Worm (Caenorhabditis elegans): ENCODE measurements around the gene nhr-80.

Gene nhr-80

ce11 chrIII:31600-31999, 16.9 kb upstream of the nhr-80 start:
- TF ChIP-seq W03F9.2 (tag; optimal IDR thresholded peaks at IDR 0.05) (no peak), dao-5 (tag; optimal IDR thresholded peaks at IDR 0.05) (no peak), him-1 (tag; optimal IDR thresholded peaks at IDR 0.05) (no peak)

- TF ChIP-seq dao-5 (tag; optimal IDR thresholded peaks at IDR 0.05) (no peak), him-1 (tag; optimal IDR thresholded peaks at IDR 0.05) (peak; percentile 44)
Measured at ce11 chrIII:30399-30798, 15.7 kb upstream of the nhr-80 start.

ce11 chrIII:29626-30025, 15.0 kb upstream of the nhr-80 start:
- no peak for TF ChIP-seq him-1 (tag; optimal IDR thresholded peaks at IDR 0.05)
- TF ChIP-seq W03F9.2 (tag; optimal IDR thresholded peaks at IDR 0.05): no peak
- no peak for TF ChIP-seq dao-5 (tag; optimal IDR thresholded peaks at IDR 0.05)

- TF ChIP-seq W03F9.2 (tag; optimal IDR thresholded peaks at IDR 0.05) (no peak), him-1 (tag; optimal IDR thresholded peaks at IDR 0.05) (no peak), dao-5 (tag; optimal IDR thresholded peaks at IDR 0.05) (no peak)
Measured at ce11 chrIII:28841-29240, 14.2 kb upstream of the nhr-80 start.

ce11 chrIII:27341-27947, 12.8 kb upstream of the nhr-80 start:
- no peak for TF ChIP-seq him-1 (tag; optimal IDR thresholded peaks at IDR 0.05)
- TF ChIP-seq dao-5 (tag; optimal IDR thresholded peaks at IDR 0.05): no peak
- TF ChIP-seq W03F9.2 (tag; optimal IDR thresholded peaks at IDR 0.05): no peak

- TF ChIP-seq him-1 (tag; optimal IDR thresholded peaks at IDR 0.05) (peak; percentile 86), dao-5 (tag; optimal IDR thresholded peaks at IDR 0.05) (no peak), W03F9.2 (tag; optimal IDR thresholded peaks at IDR 0.05) (no peak)
Measured at ce11 chrIII:25582-25996, 10.9 kb upstream of the nhr-80 start.

ce11 chrIII:23862-24261, 9.2 kb upstream of the nhr-80 start, which contains the start of gene H10E21.5:
Gene H10E21.5 (minus strand): TSS chrIII:23962.
- no peak for TF ChIP-seq W03F9.2 (tag; optimal IDR thresholded peaks at IDR 0.05)

- no peak for TF ChIP-seq him-1 (tag; optimal IDR thresholded peaks at IDR 0.05)
- no peak for TF ChIP-seq dao-5 (tag; optimal IDR thresholded peaks at IDR 0.05)
- no peak for TF ChIP-seq W03F9.2 (tag; optimal IDR thresholded peaks at IDR 0.05)
Measured at ce11 chrIII:21276-21675, 6.6 kb upstream of the nhr-80 start.

ce11 chrIII:19509-19908, 4.8 kb upstream of the nhr-80 start, which contains the start of gene H10E21.4:
Gene H10E21.4 (minus strand): TSS chrIII:19675.
- no peak for TF ChIP-seq dao-5 (tag; optimal IDR thresholded peaks at IDR 0.05)
- TF ChIP-seq W03F9.2 (tag; optimal IDR thresholded peaks at IDR 0.05): no peak
- TF ChIP-seq him-1 (tag; optimal IDR thresholded peaks at IDR 0.05): no peak

ce11 chrIII:17558-17957, 2.9 kb upstream of the nhr-80 start:
- TF ChIP-seq W03F9.2 (tag; optimal IDR thresholded peaks at IDR 0.05) (no peak), dao-5 (tag; optimal IDR thresholded peaks at IDR 0.05) (no peak), him-1 (tag; optimal IDR thresholded peaks at IDR 0.05) (no peak)

- TF ChIP-seq dao-5 (tag; optimal IDR thresholded peaks at IDR 0.05) (no peak), W03F9.2 (tag; optimal IDR thresholded peaks at IDR 0.05) (no peak), him-1 (tag; optimal IDR thresholded peaks at IDR 0.05) (no peak)
Measured at ce11 chrIII:16797-17196, 2.1 kb upstream of the nhr-80 start.

- no peak for TF ChIP-seq him-1 (tag; optimal IDR thresholded peaks at IDR 0.05)
- no peak for TF ChIP-seq W03F9.2 (tag; optimal IDR thresholded peaks at IDR 0.05)
- no peak for TF ChIP-seq dao-5 (tag; optimal IDR thresholded peaks at IDR 0.05)
Measured at ce11 chrIII:15224-15822, 654 bp upstream of the nhr-80 start, which contains the start of gene H10E21.1. Gene H10E21.1 (plus strand): TSS chrIII:15772.

- TF ChIP-seq him-1 (tag; optimal IDR thresholded peaks at IDR 0.05) (no peak), W03F9.2 (tag; optimal IDR thresholded peaks at IDR 0.05) (no peak), dao-5 (tag; optimal IDR thresholded peaks at IDR 0.05) (no peak)
Measured at ce11 chrIII:14175-14574, 494 bp downstream of the nhr-80 start.

- no peak for TF ChIP-seq him-1 (tag; optimal IDR thresholded peaks at IDR 0.05)
- TF ChIP-seq W03F9.2 (tag; optimal IDR thresholded peaks at IDR 0.05): no peak
- no peak for TF ChIP-seq dao-5 (tag; optimal IDR thresholded peaks at IDR 0.05)
Measured at ce11 chrIII:2919-3371, 11.7 kb downstream of the nhr-80 start, which contains the start of the genes fbxa-6, cTel54X.2 and npr-30. Gene fbxa-6 (minus strand): TSS chrIII:3097. Gene cTel54X.2 (plus strand): TSS chrIII:3278. Gene npr-30 (plus strand): TSS chrIII:3321.

Data from whole organism, L4/young adult.